Fruit fly (Drosophila melanogaster) whole organism, wandering third instar larva: Measurements from ENCODE around the gene CG1896.

Source experiments
- Abd-B ChIP-seq: fragments of >200 bp; optimal IDR thresholded peaks from 2 replicates; lab custom pipeline; 2017; ENCODE audit warnings: missing biosample characterization, missing genetic modification characterization
- CG32264 ChIP-seq: fragments of 200-800 bp; sonication (Bioruptor generic); optimal IDR thresholded peaks from 2 replicates; lab custom pipeline; 2016; ENCODE audit warnings: missing biosample characterization, missing genetic modification characterization
- CG9705 ChIP-seq: fragments of 200-800 bp; sonication (Bioruptor generic); optimal IDR thresholded peaks from 2 replicates; lab custom pipeline; 2018; ENCODE audit warnings: missing biosample characterization, mild to moderate bottlenecking, missing genetic modification characterization
- CrebA ChIP-seq: fragments of 200-800 bp; sonication (Bioruptor generic); optimal IDR thresholded peaks from 2 replicates; lab custom pipeline; 2016; ENCODE audit warnings: missing biosample characterization, mild to moderate bottlenecking, missing genetic modification characterization, borderline replicate concordance
- Dfd ChIP-seq: fragments of >200 bp; optimal IDR thresholded peaks from 2 replicates; lab custom pipeline; 2017; ENCODE audit warnings: missing biosample characterization, missing genetic modification characterization
- Dif ChIP-seq: fragments of 200-275, 200-300 bp; sonication (Bioruptor generic); optimal IDR thresholded peaks from 2 replicates; lab custom pipeline; 2018; ENCODE audit warnings: missing biosample characterization, missing genetic modification characterization; ENCODE audit not compliant: partially characterized antibody
- GATAd ChIP-seq: sonication (Bioruptor generic); optimal IDR thresholded peaks from 2 replicates; lab custom pipeline; 2016; ENCODE audit warnings: missing biosample characterization, missing genetic modification characterization
- HLH106 ChIP-seq: fragments of 200-800 bp; optimal IDR thresholded peaks from 3 replicates; lab custom pipeline; 2019; ENCODE audit warnings: missing biosample characterization, mild to moderate bottlenecking, missing genetic modification characterization, moderate library complexity
- Hnf4 ChIP-seq: fragments of 200-800 bp; sonication (Bioruptor generic); optimal IDR thresholded peaks from 2 replicates; lab custom pipeline; 2016; ENCODE audit warnings: missing biosample characterization, mild to moderate bottlenecking, missing genetic modification characterization
- Hr78 ChIP-seq: fragments of >200 bp; optimal IDR thresholded peaks from 2 replicates; lab custom pipeline; 2017; ENCODE audit warnings: missing biosample characterization, missing genetic modification characterization
- Jra ChIP-seq: sonication (Bioruptor generic); optimal IDR thresholded peaks from 2 replicates; lab custom pipeline; 2016; ENCODE audit warnings: missing biosample characterization, missing genetic modification characterization
- Mio ChIP-seq: sonication (Bioruptor generic); optimal IDR thresholded peaks from 2 replicates; lab custom pipeline; 2016; ENCODE audit warnings: missing biosample characterization, missing genetic modification characterization
- Myc ChIP-seq: fragments of >200 bp; optimal IDR thresholded peaks from 2 replicates; lab custom pipeline; 2017
- N ChIP-seq: fragments of >200 bp; optimal IDR thresholded peaks from 2 replicates; lab custom pipeline; 2018; ENCODE audit warnings: missing biosample characterization, missing external identifiers, missing genetic modification characterization
- OdsH ChIP-seq: fragments of 200-800 bp; sonication (Bioruptor generic); optimal IDR thresholded peaks from 2 replicates; lab custom pipeline; 2016; ENCODE audit warnings: missing biosample characterization, mild to moderate bottlenecking, missing genetic modification characterization
- Rel ChIP-seq, 2 experiments: fragments of 200-800 bp; sonication (Bioruptor generic) in 1 of 2; optimal IDR thresholded peaks; 2 replicates in 1 of 2; 3 replicates in 1 of 2; lab custom pipeline; 2016 to 2019; ENCODE audit warnings: mild to moderate bottlenecking in 2 of 2, missing biosample characterization in 2 of 2, missing genetic modification characterization in 2 of 2, moderate library complexity in 1 of 2
- Sp1 ChIP-seq: fragments of 200-800 bp; sonication (Bioruptor generic); optimal IDR thresholded peaks from 3 replicates; lab custom pipeline; 2019; ENCODE audit warnings: missing biosample characterization, mild to moderate bottlenecking, missing genetic modification characterization, moderate library complexity
- Vsx2 ChIP-seq: fragments of 200-300, 225-300 bp; sonication (Bioruptor generic); optimal IDR thresholded peaks from 2 replicates; lab custom pipeline; 2018; ENCODE audit warnings: missing biosample characterization, missing genetic modification characterization; ENCODE audit not compliant: partially characterized antibody
- dmrt93B ChIP-seq: fragments of 200-800 bp; sonication (Bioruptor generic); optimal IDR thresholded peaks from 2 replicates; lab custom pipeline; 2018; ENCODE audit warnings: missing biosample characterization, mild to moderate bottlenecking, missing genetic modification characterization
- ey ChIP-seq: fragments of 200-800 bp; sonication (Bioruptor generic); optimal IDR thresholded peaks from 2 replicates; lab custom pipeline; 2016; ENCODE audit warnings: missing biosample characterization, missing genetic modification characterization
- foxo ChIP-seq, 2 experiments: fragments of 200-800 bp; sonication (Bioruptor generic); optimal IDR thresholded peaks; 2 replicates in 1 of 2; 3 replicates in 1 of 2; lab custom pipeline; 2016 to 2017; ENCODE audit warnings: missing biosample characterization in 2 of 2, missing genetic modification characterization in 2 of 2
- fru ChIP-seq: fragments of 200-800 bp; sonication (Bioruptor generic); optimal IDR thresholded peaks from 3 replicates; lab custom pipeline; 2016; ENCODE audit warnings: missing biosample characterization, mild to moderate bottlenecking, missing genetic modification characterization
- h ChIP-seq: fragments of 200-800 bp; sonication (Bioruptor generic); optimal IDR thresholded peaks from 3 replicates; lab custom pipeline; 2016; ENCODE audit warnings: missing biosample characterization, mild to moderate bottlenecking, missing genetic modification characterization
- jim ChIP-seq: fragments of 175-275, 200-325 bp; sonication (Bioruptor generic); optimal IDR thresholded peaks from 2 replicates; lab custom pipeline; 2016; ENCODE audit warnings: missing biosample characterization, mild to moderate bottlenecking, missing genetic modification characterization
- pan ChIP-seq: fragments of >200 bp; optimal IDR thresholded peaks from 2 replicates; lab custom pipeline; 2017
- psq ChIP-seq: fragments of 200-800 bp; sonication (Bioruptor generic); optimal IDR thresholded peaks from 3 replicates; lab custom pipeline; 2017; ENCODE audit warnings: missing biosample characterization, mild to moderate bottlenecking, missing genetic modification characterization, moderate library complexity
- rgr ChIP-seq: fragments of 200-800 bp; sonication (Bioruptor generic); optimal IDR thresholded peaks from 3 replicates; lab custom pipeline; 2016; ENCODE audit warnings: missing biosample characterization, mild to moderate bottlenecking, missing genetic modification characterization
- sage ChIP-seq: fragments of 200-800 bp; sonication (Bioruptor generic); optimal IDR thresholded peaks from 2 replicates; lab custom pipeline; 2016; ENCODE audit warnings: missing biosample characterization, mild to moderate bottlenecking, missing genetic modification characterization
- sv ChIP-seq: fragments of 200-800 bp; sonication (Bioruptor generic); optimal IDR thresholded peaks from 3 replicates; lab custom pipeline; 2016; ENCODE audit warnings: missing biosample characterization, missing genetic modification characterization
- tai ChIP-seq: sonication (Bioruptor generic); optimal IDR thresholded peaks from 2 replicates; lab custom pipeline; 2016; ENCODE audit warnings: missing biosample characterization, missing genetic modification characterization
- woc ChIP-seq: sonication (Bioruptor generic); optimal IDR thresholded peaks from 2 replicates; lab custom pipeline; 2016; ENCODE audit warnings: missing biosample characterization, mild to moderate bottlenecking, missing genetic modification characterization

The CG1896 gene

DNA sequence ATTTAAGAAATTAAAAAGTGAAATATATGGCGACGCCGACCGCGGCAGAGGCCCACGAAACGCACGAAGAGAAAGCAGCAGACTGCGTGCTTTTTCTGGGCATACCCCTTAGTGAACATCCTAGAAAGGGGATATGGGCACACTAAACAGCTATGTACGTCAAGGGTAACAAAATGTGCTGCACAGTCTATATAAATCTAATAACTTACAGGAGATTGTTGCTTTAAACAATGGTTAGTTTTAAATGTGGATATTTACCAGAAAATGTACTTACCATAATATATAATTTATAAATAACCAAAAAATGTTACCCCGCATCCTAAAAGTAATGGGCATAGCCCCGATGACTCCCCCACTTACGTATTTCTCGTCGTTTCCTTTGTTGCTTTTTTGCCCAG, 25.9 kb upstream of the CG1896 start:
- TF ChIP-seq h (GFP tag; lab: Kevin White, UChicago) (peak; percentile 42), sage (GFP tag; lab: Kevin White, UChicago) (peak; percentile 19), jim (GFP tag; lab: Kevin White, UChicago) (no peak), psq (GFP tag; lab: Kevin White, UChicago) (peak; percentile 48), foxo (GFP tag; optimal IDR thresholded peaks at IDR 0.05; lab: Kevin White, UChicago) (peak in 1 of 2 experiments; percentile 46), fru (GFP tag; lab: Kevin White, UChicago) (peak; percentile 49), dmrt93B (GFP tag; lab: Kevin White, UChicago) (no peak), GATAd (GFP tag; lab: Kevin White, UChicago) (no peak), N (GFP tag; lab: Kevin White, UChicago) (no peak), ey (GFP tag; lab: Kevin White, UChicago) (peak; percentile 18), HLH106 (tag; lab: Kevin White, UChicago) (peak; percentile 37), woc (GFP tag; lab: Kevin White, UChicago) (peak; percentile 39), Sp1 (GFP tag; lab: Kevin White, UChicago) (peak; percentile 25), pan (no peak), OdsH (GFP tag; lab: Kevin White, UChicago) (peak; percentile 41), Dif (GFP tag; lab: Kevin White, UChicago) (no peak), rgr (GFP tag; lab: Kevin White, UChicago) (peak; percentile 35), Vsx2 (GFP tag; lab: Kevin White, UChicago) (no peak)

DNA sequence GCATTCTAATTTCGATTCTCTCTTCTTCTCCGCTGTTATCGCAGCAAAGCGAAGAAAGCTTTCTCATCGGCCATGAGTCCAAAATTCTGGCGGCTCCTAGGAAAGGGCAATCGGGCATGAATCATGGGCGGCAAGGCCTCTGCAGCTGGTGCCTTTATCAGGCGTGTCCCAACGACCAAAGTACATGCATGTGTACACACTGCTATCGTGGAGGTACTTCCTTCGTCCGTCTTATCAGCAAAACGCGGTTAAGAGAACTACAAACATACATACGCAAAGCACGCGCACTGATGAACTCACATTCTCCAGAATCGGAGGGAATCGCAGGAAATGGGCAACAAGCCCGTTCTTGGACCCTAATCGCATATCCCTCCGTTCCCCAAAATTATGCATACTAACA, 25.1 kb upstream of the CG1896 start:
- no peak for TF ChIP-seq CG9705 (GFP tag; lab: Kevin White, UChicago)
- no peak for TF ChIP-seq dmrt93B (GFP tag; lab: Kevin White, UChicago)
- no peak for TF ChIP-seq Jra (GFP tag; lab: Kevin White, UChicago)
- no peak for TF ChIP-seq fru (GFP tag; lab: Kevin White, UChicago)
- TF ChIP-seq Abd-B (GFP tag; lab: Kevin White, UChicago): no peak
- TF ChIP-seq Hnf4 (GFP tag; lab: Kevin White, UChicago): no peak
- no peak for TF ChIP-seq Rel (GFP tag; optimal IDR thresholded peaks at IDR 0.05; lab: Kevin White, UChicago)
- no peak for TF ChIP-seq Rel (tag; optimal IDR thresholded peaks at IDR 0.05; lab: Kevin White, UChicago)
- TF ChIP-seq h (GFP tag; lab: Kevin White, UChicago): no peak
- TF ChIP-seq HLH106 (tag; lab: Kevin White, UChicago): no peak

DNA sequence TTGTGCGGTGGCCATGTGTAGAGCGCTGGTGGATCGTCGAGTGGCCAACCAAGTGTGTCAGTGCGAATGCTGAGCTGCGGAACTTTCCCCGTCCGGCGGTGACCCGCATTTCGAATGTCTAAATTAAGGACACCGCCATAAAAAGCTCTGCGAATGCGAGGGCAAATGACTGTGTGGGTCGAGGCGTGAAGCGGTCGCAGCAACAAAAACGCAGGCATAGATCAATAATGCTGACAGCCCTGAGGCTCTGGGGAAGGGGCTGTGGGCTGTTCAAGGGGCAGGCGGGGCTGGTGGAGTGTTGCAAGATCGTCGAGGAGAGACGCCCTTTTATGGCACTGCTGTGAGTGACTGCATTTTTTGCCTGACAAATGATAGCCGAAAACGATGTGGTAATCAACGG, 24.6 kb upstream of the CG1896 start:
- TF ChIP-seq N (GFP tag; lab: Kevin White, UChicago) (no peak), jim (GFP tag; lab: Kevin White, UChicago) (no peak), woc (GFP tag; lab: Kevin White, UChicago) (no peak), CrebA (GFP tag; lab: Kevin White, UChicago) (no peak), Vsx2 (GFP tag; lab: Kevin White, UChicago) (no peak), Hr78 (no peak), sv (no peak), Myc (lab: Kevin White, UChicago) (no peak)
- TF ChIP-seq, all 38 proteins: peak for 0

dm6 chr3R:31720112-31720511, 24.0 kb upstream of the CG1896 start:
- TF ChIP-seq Sp1 (GFP tag; lab: Kevin White, UChicago) (no peak), HLH106 (tag; lab: Kevin White, UChicago) (no peak), Dfd (GFP tag; lab: Kevin White, UChicago) (no peak), h (GFP tag; lab: Kevin White, UChicago) (no peak), Abd-B (GFP tag; lab: Kevin White, UChicago) (no peak), CG32264 (GFP tag; lab: Kevin White, UChicago) (no peak), tai (GFP tag; lab: Kevin White, UChicago) (no peak), Jra (GFP tag; lab: Kevin White, UChicago) (no peak), Dif (GFP tag; lab: Kevin White, UChicago) (no peak), psq (GFP tag; lab: Kevin White, UChicago) (no peak), CrebA (GFP tag; lab: Kevin White, UChicago) (no peak), Myc (lab: Kevin White, UChicago) (no peak), fru (GFP tag; lab: Kevin White, UChicago) (no peak), jim (GFP tag; lab: Kevin White, UChicago) (no peak), Mio (GFP tag; lab: Kevin White, UChicago) (no peak), rgr (GFP tag; lab: Kevin White, UChicago) (no peak)
- TF ChIP-seq, all 38 proteins: peak for 0
